Worm (Caenorhabditis elegans) whole organism, mixed stage, embryonic: ENCODE measurements around the gene rab-14.

Source experiments
- bed-3 ChIP-seq: fragments of 200-800 bp; sonication (Bioruptor generic); optimal IDR thresholded peaks from 3 replicates; lab custom pipeline; 2018; ENCODE audit warnings: mild to moderate bottlenecking, missing genetic modification characterization, moderate library complexity, missing compliant biosample characterization
- blmp-1 ChIP-seq: fragments of 150-350 bp; optimal IDR thresholded peaks from 2 replicates; lab custom pipeline; 2014; ENCODE audit warnings: missing biosample characterization, missing genetic modification characterization
- ces-1 ChIP-seq: fragments of 150-350 bp; optimal IDR thresholded peaks from 2 replicates; lab custom pipeline; 2014; ENCODE audit warnings: missing biosample characterization, missing genetic modification reagents, missing genetic modification characterization
- cnd-1 ChIP-seq: fragments of 200-800 bp; sonication (Bioruptor generic); optimal IDR thresholded peaks from 2 replicates; lab custom pipeline; 2018; ENCODE audit warnings: mild to moderate bottlenecking, missing genetic modification characterization, missing compliant biosample characterization
- lsy-2 ChIP-seq: fragments of 150-350 bp; optimal IDR thresholded peaks from 2 replicates; lab custom pipeline; 2014; ENCODE audit warnings: missing biosample characterization, missing genetic modification characterization
- nhr-12 ChIP-seq: fragments of 150-350 bp; optimal IDR thresholded peaks from 2 replicates; lab custom pipeline; 2014; ENCODE audit warnings: missing biosample characterization, missing genetic modification characterization
- nhr-237 ChIP-seq: fragments of 150-350 bp; optimal IDR thresholded peaks from 2 replicates; lab custom pipeline; 2014; ENCODE audit warnings: missing biosample characterization, missing genetic modification characterization
- nhr-76 ChIP-seq: sonication (generic microtip); optimal IDR thresholded peaks from 2 replicates; lab custom pipeline; 2017; ENCODE audit warnings: missing biosample characterization, missing genetic modification characterization
- pha-4 ChIP-seq: fragments of 150-350 bp; optimal IDR thresholded peaks from 2 replicates; lab custom pipeline; 2018; ENCODE audit warnings: missing biosample characterization, missing genetic modification reagents, missing genetic modification characterization
- sptf-1 ChIP-seq: sonication (generic microtip); optimal IDR thresholded peaks from 2 replicates; lab custom pipeline; 2017; ENCODE audit warnings: mild to moderate bottlenecking, missing genetic modification characterization, moderate library complexity, missing compliant biosample characterization

DNA sequence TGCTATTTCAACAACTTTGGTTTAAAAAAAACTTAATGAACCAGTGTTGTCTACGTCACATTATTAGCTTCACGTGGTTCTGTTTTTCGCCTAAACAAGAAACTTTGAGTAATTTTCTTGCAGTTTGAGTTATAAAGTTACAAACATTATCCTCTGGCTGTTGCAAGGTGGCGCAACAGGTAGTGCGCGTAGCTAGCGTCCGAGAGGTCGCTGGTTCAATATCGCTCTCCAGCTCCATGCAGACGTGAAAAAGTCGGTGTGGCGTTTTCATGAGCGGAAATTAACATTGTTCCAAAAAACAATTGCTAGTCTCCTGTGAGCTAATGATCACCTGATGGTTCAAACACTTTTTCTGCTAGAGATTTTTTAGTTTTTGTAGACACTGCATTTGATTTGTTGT is 12.8 kb upstream of the rab-14 start:
- no peak for TF ChIP-seq sptf-1 (tag; lab: Kevin White, UChicago)
- no peak for TF ChIP-seq nhr-12 (tag; lab: Kevin White, UChicago)
- no peak for TF ChIP-seq bed-3
- TF ChIP-seq cnd-1, result no peak
- no peak for TF ChIP-seq ces-1 (GFP tag; lab: Kevin White, UChicago)
- TF ChIP-seq blmp-1 (tag; lab: Kevin White, UChicago), result no peak
- TF ChIP-seq nhr-237, result no peak
- no peak for TF ChIP-seq pha-4 (tag; lab: Kevin White, UChicago)
- TF ChIP-seq nhr-76 (tag; lab: Kevin White, UChicago), result no peak
- no peak for TF ChIP-seq lsy-2 (tag; lab: Kevin White, UChicago)
